Worm (Caenorhabditis elegans): ENCODE results near the gene fbxa-2.

The fbxa-2 gene

ce11 chrV:16256395-16256794 is 13.1 kb downstream of the fbxa-2 start, which contains the start of gene bgnt-1.3:
Gene bgnt-1.3, minus strand, starts transcription at chrV:16256495.
- no peak for TF ChIP-seq zim-3 (tag; optimal IDR thresholded peaks at IDR 0.05)
- no peak for TF ChIP-seq K11D2.4 (GFP tag; IDR thresholded peaks at IDR 0.05)
- TF ChIP-seq F52B5.7 (tag; optimal IDR thresholded peaks at IDR 0.05), result no peak
- TF ChIP-seq ceh-91 (GFP tag; IDR thresholded peaks at IDR 0.05), result no peak
- TF ChIP-seq atf-7 (tag; optimal IDR thresholded peaks at IDR 0.05), result no peak
- no peak for TF ChIP-seq ZK185.1 (tag; optimal IDR thresholded peaks at IDR 0.05; ENCODE audit: poor library complexity, severe bottlenecking)

- no peak for TF ChIP-seq snpc-1.1 (tag; optimal IDR thresholded peaks at IDR 0.05; ENCODE audit: insufficient read depth)
- TF ChIP-seq mcd-1 (GFP tag; IDR thresholded peaks at IDR 0.05), result no peak
- no peak for TF ChIP-seq repo-1 (tag; optimal IDR thresholded peaks at IDR 0.05)
- no peak for TF ChIP-seq C06A6.2 (GFP tag; conservative IDR thresholded peaks at IDR 0.05)
- no peak for TF ChIP-seq ztf-22 (GFP tag; optimal IDR thresholded peaks at IDR 0.05)
- no peak for TF ChIP-seq hrde-1 (tag; optimal IDR thresholded peaks at IDR 0.05; ENCODE audit: borderline replicate concordance)
- TF ChIP-seq madf-8 (GFP tag; conservative IDR thresholded peaks at IDR 0.05), result no peak
- no peak for TF ChIP-seq Y53F4B.3 (GFP tag; IDR thresholded peaks at IDR 0.05)
- no peak for TF ChIP-seq cebp-2 (GFP tag; IDR thresholded peaks at IDR 0.05)
- TF ChIP-seq ama-1 (optimal IDR thresholded peaks at IDR 0.05), result no peak
- no peak for TF ChIP-seq ama-1 (GFP tag; optimal IDR thresholded peaks at IDR 0.05)
- no peak for TF ChIP-seq mel-28 (tag; optimal IDR thresholded peaks at IDR 0.05; ENCODE audit: borderline replicate concordance)
- no peak for TF ChIP-seq nhr-179 (tag; optimal IDR thresholded peaks at IDR 0.05)
- no peak for TF ChIP-seq hmg-1.2 (GFP tag; IDR thresholded peaks at IDR 0.05)
- TF ChIP-seq hsf-1 (GFP tag; IDR thresholded peaks at IDR 0.05), result no peak
- no peak for TF ChIP-seq hlh-26 (GFP tag; conservative IDR thresholded peaks at IDR 0.05)
These were observed 15.8 kb downstream of the fbxa-2 start, which contains the start of gene gcy-20 for ce11 chrV:16253687-16254086. Gene gcy-20, minus strand, starts transcription at chrV:16253787.

ce11 chrV:16249105-16249504 is 20.4 kb downstream of the fbxa-2 start:
- no peak for TF ChIP-seq snpc-1.1 (tag; optimal IDR thresholded peaks at IDR 0.05; ENCODE audit: insufficient read depth)
- TF ChIP-seq Y67H2A.10 (GFP tag; conservative IDR thresholded peaks at IDR 0.05), result no peak
- TF ChIP-seq B0035.1 (tag; optimal IDR thresholded peaks at IDR 0.05), result no peak
- TF ChIP-seq ztf-26 (tag; optimal IDR thresholded peaks at IDR 0.05), result no peak
- TF ChIP-seq hrde-1 (tag; optimal IDR thresholded peaks at IDR 0.05; ENCODE audit: borderline replicate concordance), result no peak
- TF ChIP-seq F52B5.7 (tag; optimal IDR thresholded peaks at IDR 0.05), result no peak
- TF ChIP-seq ceh-58 (GFP tag; IDR thresholded peaks at IDR 0.05), result no peak
- TF ChIP-seq ekl-4 (GFP tag; IDR thresholded peaks at IDR 0.05), result no peak
- TF ChIP-seq bed-1 (GFP tag; IDR thresholded peaks at IDR 0.05), result no peak
- no peak for TF ChIP-seq rcor-1 (GFP tag; IDR thresholded peaks at IDR 0.05)
- no peak for TF ChIP-seq zim-3 (tag; optimal IDR thresholded peaks at IDR 0.05)
- TF ChIP-seq ceh-79 (tag; optimal IDR thresholded peaks at IDR 0.05), result no peak
- TF ChIP-seq unc-130 (GFP tag; optimal IDR thresholded peaks at IDR 0.05), result no peak
- TF ChIP-seq F49E8.2 (tag; optimal IDR thresholded peaks at IDR 0.05; ENCODE audit: insufficient read depth), result no peak
- no peak for TF ChIP-seq F55B11.4 (tag; optimal IDR thresholded peaks at IDR 0.05; ENCODE audit: borderline replicate concordance, insufficient read depth)
- TF ChIP-seq let-607 (tag; optimal IDR thresholded peaks at IDR 0.05), result no peak
- no peak for TF ChIP-seq attf-6 (GFP tag; IDR thresholded peaks at IDR 0.05)
- no peak for TF ChIP-seq sea-2 (GFP tag; IDR thresholded peaks at IDR 0.05)
- TF ChIP-seq F22D6.2 (tag; optimal IDR thresholded peaks at IDR 0.05), result no peak
- TF ChIP-seq ets-4 (GFP tag; optimal IDR thresholded peaks at IDR 0.05), result no peak
